Worm (Caenorhabditis elegans) whole organism, early embryonic: ENCODE data around the gene npp-23.

Experiments
- aly-1 ChIP-seq: sonication (generic microtip); optimal IDR thresholded peaks from 2 replicates; lab custom pipeline; 2016; ENCODE audit warnings: missing genetic modification characterization, missing compliant biosample characterization
- ama-1 ChIP-seq: fragments of 150-350 bp; optimal IDR thresholded peaks from 2 replicates; lab custom pipeline; 2014
- ceh-13 ChIP-seq: fragments of 200-800 bp; sonication (Bioruptor generic); optimal IDR thresholded peaks from 2 replicates; lab custom pipeline; 2018; ENCODE audit warnings: mild to moderate bottlenecking, missing genetic modification characterization, missing compliant biosample characterization
- flt-1 ChIP-seq: fragments of 200-800 bp; sonication (Bioruptor generic); IDR thresholded peaks from 2 replicates; pipeline ENCODE4 v1.3.6; 2022; ENCODE audit warnings: missing genetic modification characterization, missing compliant biosample characterization
- pes-1 ChIP-seq: fragments of 200-800 bp; sonication (Bioruptor generic); IDR thresholded peaks from 2 replicates; pipeline ENCODE4 v1.3.6; 2022; ENCODE audit warnings: missing genetic modification reagents, missing genetic modification characterization, missing compliant biosample characterization
- scrt-1 ChIP-seq: fragments of 200-800 bp; sonication (Bioruptor generic); IDR thresholded peaks from 2 replicates; pipeline ENCODE4 v1.3.6; 2022; ENCODE audit warnings: missing genetic modification characterization, missing compliant biosample characterization

DNA sequence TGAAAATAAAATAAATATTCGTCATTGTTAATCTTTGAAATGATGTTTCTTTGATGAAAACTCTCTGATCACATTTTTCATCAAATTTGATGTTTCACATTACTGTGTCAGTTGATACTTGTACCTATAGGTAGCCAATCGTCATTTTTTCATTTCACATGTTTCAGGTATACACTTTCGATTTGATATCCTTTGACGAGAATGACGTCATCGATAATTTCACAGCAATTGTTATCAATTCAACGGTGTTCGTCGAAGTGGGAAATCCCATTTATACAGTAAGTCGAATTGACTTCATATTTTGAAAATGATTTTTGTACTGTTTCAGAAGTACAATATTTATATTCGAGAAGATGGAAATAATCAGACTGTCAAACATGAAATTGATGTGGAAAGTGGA, 44.7 kb upstream of the npp-23 start:
- TF ChIP-seq flt-1 (GFP tag; lab: Robert Waterston, UW): no peak
- TF ChIP-seq ceh-13 (GFP tag; lab: Kevin White, UChicago): no peak
- no peak for TF ChIP-seq aly-1 (tag; lab: Kevin White, UChicago)
- TF ChIP-seq pes-1 (GFP tag; lab: Robert Waterston, UW): no peak
- TF ChIP-seq scrt-1 (GFP tag; lab: Robert Waterston, UW): no peak
- no peak for TF ChIP-seq ama-1 (lab: Kevin White, UChicago)
